Worm (Caenorhabditis elegans) whole organism, L2 larva: ENCODE data around the gene Y71H2AM.3.

Source experiments
- C34F6.9 ChIP-seq: fragments of 150-350 bp; optimal IDR thresholded peaks from 2 replicates; lab custom pipeline; 2014; ENCODE audit warnings: missing biosample characterization, missing genetic modification characterization
- F13H6.1 ChIP-seq: sonication (generic microtip); optimal IDR thresholded peaks from 2 replicates; lab custom pipeline; 2016; ENCODE audit warnings: missing genetic modification characterization, missing compliant biosample characterization
- Y55F3AM.14 ChIP-seq: fragments of 200-800 bp; sonication (Bioruptor generic); optimal IDR thresholded peaks from 2 replicates; lab custom pipeline; 2018; ENCODE audit warnings: mild to moderate bottlenecking, missing genetic modification characterization, missing compliant biosample characterization
- ZK546.5 ChIP-seq: sonication (generic microtip); optimal IDR thresholded peaks from 2 replicates; lab custom pipeline; 2017; ENCODE audit warnings: missing biosample characterization, missing genetic modification characterization
- aly-2 ChIP-seq: fragments of 150-350 bp; optimal IDR thresholded peaks from 2 replicates; lab custom pipeline; 2014; ENCODE audit warnings: missing biosample characterization, missing genetic modification characterization
- ama-1 ChIP-seq: fragments of 150-350 bp; optimal IDR thresholded peaks from 2 replicates; lab custom pipeline; 2018; ENCODE audit warnings: inconsistent platforms
- blmp-1 ChIP-seq: sonication (generic microtip); optimal IDR thresholded peaks from 2 replicates; lab custom pipeline; 2017; ENCODE audit warnings: missing genetic modification characterization, mild to moderate bottlenecking, missing compliant biosample characterization, antibody characterized with exemption, moderate library complexity; ENCODE audit not compliant: insufficient read depth
- ceh-16 ChIP-seq: fragments of 150-350 bp; optimal IDR thresholded peaks from 2 replicates; lab custom pipeline; 2014; ENCODE audit warnings: missing biosample characterization, missing genetic modification characterization
- crh-2 ChIP-seq: sonication (generic microtip); optimal IDR thresholded peaks from 2 replicates; lab custom pipeline; 2017; ENCODE audit warnings: missing biosample characterization, missing genetic modification characterization
- dmd-4 ChIP-seq: sonication (generic microtip); optimal IDR thresholded peaks from 2 replicates; lab custom pipeline; 2017; ENCODE audit warnings: missing biosample characterization, missing genetic modification characterization
- egl-27 ChIP-seq: sonication (generic microtip); optimal IDR thresholded peaks from 3 replicates; lab custom pipeline; 2017; ENCODE audit warnings: missing biosample characterization, missing genetic modification reagents, missing genetic modification characterization
- elt-1 ChIP-seq: fragments of 150-350 bp; optimal IDR thresholded peaks from 2 replicates; lab custom pipeline; 2014; ENCODE audit warnings: missing biosample characterization, missing genetic modification characterization
- elt-3 ChIP-seq: sonication (generic microtip); optimal IDR thresholded peaks from 2 replicates; lab custom pipeline; 2017; ENCODE audit warnings: missing biosample characterization, missing genetic modification characterization
- fos-1 ChIP-seq: fragments of 150-350 bp; optimal IDR thresholded peaks from 2 replicates; lab custom pipeline; 2014; ENCODE audit warnings: missing biosample characterization, missing genetic modification characterization
- gmeb-1 ChIP-seq: fragments of 150-350 bp; optimal IDR thresholded peaks from 2 replicates; lab custom pipeline; 2014; ENCODE audit warnings: missing biosample characterization, missing genetic modification characterization
- lin-11 ChIP-seq: fragments of 150-350 bp; sonication (generic microtip); optimal IDR thresholded peaks from 2 replicates; lab custom pipeline; 2014; ENCODE audit warnings: missing biosample characterization, missing genetic modification characterization, inconsistent platforms, mixed read lengths
- lin-13 ChIP-seq: fragments of 150-350 bp; optimal IDR thresholded peaks from 2 replicates; lab custom pipeline; 2014; ENCODE audit warnings: missing biosample characterization, missing genetic modification reagents, missing genetic modification characterization
- lin-39 ChIP-seq: fragments of 150-350 bp; optimal IDR thresholded peaks from 2 replicates; lab custom pipeline; 2014; ENCODE audit warnings: missing biosample characterization, missing genetic modification reagents, missing genetic modification characterization
- lsy-2 ChIP-seq, 2 experiments: fragments of 150-350 bp in 1 of 2; sonication (generic microtip) in 1 of 2; optimal IDR thresholded peaks; 2 replicates each; lab custom pipeline; 2014 to 2017; ENCODE audit warnings: missing biosample characterization in 2 of 2, missing genetic modification characterization in 2 of 2
- mab-5 ChIP-seq: fragments of 150-350 bp; optimal IDR thresholded peaks from 2 replicates; lab custom pipeline; 2014; ENCODE audit warnings: missing biosample characterization, missing genetic modification characterization
- mbf-1 ChIP-seq: sonication (generic microtip); optimal IDR thresholded peaks from 2 replicates; lab custom pipeline; 2017; ENCODE audit warnings: missing biosample characterization, missing genetic modification characterization
- mdl-1 ChIP-seq, 2 experiments: fragments of 150-350 bp in 1 of 2; sonication (generic microtip) in 1 of 2; optimal IDR thresholded peaks; 2 replicates each; lab custom pipeline; 2017; ENCODE audit warnings: missing biosample characterization in 2 of 2, missing genetic modification characterization in 2 of 2
- nhr-10 ChIP-seq: sonication (generic microtip); optimal IDR thresholded peaks from 2 replicates; lab custom pipeline; 2017; ENCODE audit warnings: missing biosample characterization, missing genetic modification characterization
- nhr-11 ChIP-seq: fragments of 150-350 bp; optimal IDR thresholded peaks from 2 replicates; lab custom pipeline; 2014; ENCODE audit warnings: missing biosample characterization, missing genetic modification characterization
- nhr-12 ChIP-seq: fragments of 150-350 bp; optimal IDR thresholded peaks from 2 replicates; lab custom pipeline; 2014; ENCODE audit warnings: missing biosample characterization, missing genetic modification characterization
- nhr-129 ChIP-seq: fragments of 150-350 bp; optimal IDR thresholded peaks from 2 replicates; lab custom pipeline; 2014; ENCODE audit warnings: missing biosample characterization, missing genetic modification characterization
- nhr-21 ChIP-seq: fragments of 150-350 bp; optimal IDR thresholded peaks from 2 replicates; lab custom pipeline; 2014; ENCODE audit warnings: missing biosample characterization, missing genetic modification characterization
- nhr-23 ChIP-seq: fragments of 150-350 bp; optimal IDR thresholded peaks from 2 replicates; lab custom pipeline; 2014; ENCODE audit warnings: missing biosample characterization, missing genetic modification reagents, missing genetic modification characterization
- nhr-237 ChIP-seq: fragments of 150-350 bp; optimal IDR thresholded peaks from 2 replicates; lab custom pipeline; 2014; ENCODE audit warnings: missing biosample characterization, missing genetic modification characterization
- nhr-25 ChIP-seq: fragments of 150-350 bp; sonication (generic microtip); optimal IDR thresholded peaks from 3 replicates; lab custom pipeline; 2014; ENCODE audit warnings: missing biosample characterization, missing genetic modification characterization
- nhr-6 ChIP-seq: fragments of 150-350 bp; optimal IDR thresholded peaks from 2 replicates; lab custom pipeline; 2014; ENCODE audit warnings: missing biosample characterization, missing genetic modification characterization
- nhr-77 ChIP-seq: fragments of 150-350 bp; optimal IDR thresholded peaks from 2 replicates; lab custom pipeline; 2014; ENCODE audit warnings: missing biosample characterization, missing genetic modification characterization
- peb-1 ChIP-seq: fragments of 150-350 bp; optimal IDR thresholded peaks from 2 replicates; lab custom pipeline; 2014; ENCODE audit warnings: missing biosample characterization, missing genetic modification characterization
- sem-4 ChIP-seq: fragments of 150-350 bp; optimal IDR thresholded peaks from 2 replicates; lab custom pipeline; 2014; ENCODE audit warnings: missing biosample characterization, missing genetic modification reagents, missing genetic modification characterization
- sma-3 ChIP-seq: sonication (generic microtip); optimal IDR thresholded peaks from 2 replicates; lab custom pipeline; 2016; ENCODE audit warnings: missing genetic modification reagents, missing genetic modification characterization, missing compliant biosample characterization
- sma-9 ChIP-seq, 2 experiments: fragments of 150-350 bp in 1 of 2; sonication (generic microtip) in 1 of 2; optimal IDR thresholded peaks; 2 replicates each; lab custom pipeline; 2014 to 2016; ENCODE audit warnings: missing genetic modification characterization in 2 of 2, mild to moderate bottlenecking in 1 of 2, missing biosample characterization in 1 of 2, missing compliant biosample characterization in 1 of 2, missing genetic modification reagents in 1 of 2, moderate library complexity in 1 of 2
- snpc-4 ChIP-seq: fragments of 150-350 bp; optimal IDR thresholded peaks from 2 replicates; lab custom pipeline; 2014; ENCODE audit warnings: missing biosample characterization, missing genetic modification characterization
- unc-39 ChIP-seq: fragments of 150-350 bp; optimal IDR thresholded peaks from 2 replicates; lab custom pipeline; 2014; ENCODE audit warnings: missing biosample characterization, missing genetic modification characterization
- unc-55 ChIP-seq: fragments of 150-350 bp; sonication (generic microtip); optimal IDR thresholded peaks from 3 replicates; lab custom pipeline; 2014; ENCODE audit warnings: missing biosample characterization, missing genetic modification reagents, missing genetic modification characterization
- unc-62 ChIP-seq: fragments of 150-350 bp; optimal IDR thresholded peaks from 2 replicates; lab custom pipeline; 2014; ENCODE audit warnings: missing biosample characterization, missing genetic modification reagents, missing genetic modification characterization
- zag-1 ChIP-seq: fragments of 150-350 bp; optimal IDR thresholded peaks from 2 replicates; lab custom pipeline; 2014; ENCODE audit warnings: missing biosample characterization, missing genetic modification characterization
- ztf-1 ChIP-seq: fragments of 200-800 bp; sonication (Bioruptor generic); conservative IDR thresholded peaks from 2 replicates; pipeline ENCODE4 v1.3.6; 2022; ENCODE audit warnings: missing genetic modification characterization, missing compliant biosample characterization
- ztf-11 ChIP-seq: sonication (generic microtip); optimal IDR thresholded peaks from 2 replicates; lab custom pipeline; 2017; ENCODE audit warnings: missing biosample characterization, missing genetic modification characterization
- ztf-4 ChIP-seq: fragments of 150-350 bp; optimal IDR thresholded peaks from 2 replicates; lab custom pipeline; 2014; ENCODE audit warnings: missing biosample characterization, missing genetic modification characterization

Y71H2AM.3 gene

ce11 chrIII:2800743-2801142, 4.5 kb upstream of the Y71H2AM.3 start:
- TF ChIP-seq nhr-10 (no peak), nhr-25 (tag; lab: Kevin White, UChicago) (no peak), mbf-1 (tag; lab: Kevin White, UChicago) (no peak), nhr-11 (tag; lab: Kevin White, UChicago) (no peak), dmd-4 (tag; lab: Kevin White, UChicago) (no peak), unc-62 (GFP tag; lab: Kevin White, UChicago) (no peak), ceh-16 (tag; lab: Kevin White, UChicago) (no peak), sem-4 (tag; lab: Kevin White, UChicago) (no peak), zag-1 (tag; lab: Kevin White, UChicago) (no peak), mab-5 (tag; lab: Kevin White, UChicago) (no peak), elt-1 (no peak), F13H6.1 (tag; lab: Kevin White, UChicago) (no peak), sma-9 (GFP tag; optimal IDR thresholded peaks at IDR 0.05; lab: Kevin White, UChicago) (no peak), sma-9 (tag; optimal IDR thresholded peaks at IDR 0.05; lab: Kevin White, UChicago) (no peak), Y55F3AM.14 (GFP tag; lab: Kevin White, UChicago) (no peak), fos-1 (no peak), nhr-129 (tag; lab: Kevin White, UChicago) (no peak), sma-3 (GFP tag; lab: Kevin White, UChicago) (no peak), gmeb-1 (tag; lab: Kevin White, UChicago) (no peak), ztf-11 (no peak)

ce11 chrIII:2801800-2802515, 3.3 kb upstream of the Y71H2AM.3 start, which contains the start of the genes twk-45 and Y71H2AM.25:
twk-45 (minus strand) TSS chrIII:2801900.
Y71H2AM.25 (plus strand) TSS chrIII:2802465.
- TF ChIP-seq snpc-4 (tag; lab: Kevin White, UChicago), result no peak
- TF ChIP-seq aly-2 (tag; lab: Kevin White, UChicago), result no peak
- TF ChIP-seq fos-1, result no peak
- no peak for TF ChIP-seq blmp-1 (tag; lab: Kevin White, UChicago)
- no peak for TF ChIP-seq nhr-11 (tag; lab: Kevin White, UChicago)
- TF ChIP-seq lin-39 (tag; lab: Kevin White, UChicago), result no peak
- TF ChIP-seq sem-4 (tag; lab: Kevin White, UChicago), result no peak
- no peak for TF ChIP-seq ztf-4 (tag; lab: Kevin White, UChicago)
- TF ChIP-seq lsy-2 (tag; optimal IDR thresholded peaks at IDR 0.05; lab: Kevin White, UChicago), result no peak
- TF ChIP-seq elt-3 (tag; lab: Kevin White, UChicago), result no peak
- no peak for TF ChIP-seq crh-2 (tag; lab: Kevin White, UChicago)
- TF ChIP-seq zag-1 (tag; lab: Kevin White, UChicago), result no peak
- no peak for TF ChIP-seq unc-39 (tag; lab: Kevin White, UChicago)
- TF ChIP-seq egl-27 (tag; lab: Kevin White, UChicago), result no peak
- no peak for TF ChIP-seq ztf-11
- TF ChIP-seq F13H6.1 (tag; lab: Kevin White, UChicago), result no peak
- TF ChIP-seq lin-11, result no peak
- no peak for TF ChIP-seq ZK546.5 (tag; lab: Kevin White, UChicago)
- TF ChIP-seq mbf-1 (tag; lab: Kevin White, UChicago), result no peak
- no peak for TF ChIP-seq nhr-23 (tag; lab: Kevin White, UChicago)
- TF ChIP-seq, all 48 proteins: peak for 0

ce11 chrIII:2804461-2804860, 769 bp upstream of the Y71H2AM.3 start:
- TF ChIP-seq sma-3 (GFP tag; lab: Kevin White, UChicago) (peak; percentile 21), nhr-129 (tag; lab: Kevin White, UChicago) (peak; percentile 88), peb-1 (no peak), nhr-12 (no peak), nhr-77 (tag; lab: Kevin White, UChicago) (no peak), F13H6.1 (tag; lab: Kevin White, UChicago) (peak; percentile 64), lin-13 (peak; percentile 57), mdl-1 (tag; optimal IDR thresholded peaks at IDR 0.05; lab: Kevin White, UChicago) (peak; percentile 43 to 56), unc-39 (tag; lab: Kevin White, UChicago) (no peak), ztf-1 (no peak), lsy-2 (tag; optimal IDR thresholded peaks at IDR 0.05; lab: Kevin White, UChicago) (peak; percentile 55 to 86), nhr-6 (tag; lab: Kevin White, UChicago) (peak; percentile 66), fos-1 (peak; percentile 50), C34F6.9 (tag; lab: Kevin White, UChicago) (peak; percentile 76), egl-27 (tag; lab: Kevin White, UChicago) (no peak), nhr-21 (tag; lab: Kevin White, UChicago) (peak; percentile 54), lin-39 (tag; lab: Kevin White, UChicago) (no peak), ama-1 (lab: Kevin White, UChicago) (no peak), nhr-25 (tag; lab: Kevin White, UChicago) (peak; percentile 74), snpc-4 (tag; lab: Kevin White, UChicago) (peak; percentile 11), elt-3 (tag; lab: Kevin White, UChicago) (no peak), gmeb-1 (tag; lab: Kevin White, UChicago) (peak; percentile 73), nhr-237 (no peak), crh-2 (tag; lab: Kevin White, UChicago) (peak; percentile 70), sem-4 (tag; lab: Kevin White, UChicago) (peak; percentile 62), unc-55 (GFP tag; lab: Kevin White, UChicago) (peak; percentile 40)
